Worm (Caenorhabditis elegans): ENCODE measurements around the gene srt-33.

DNA sequence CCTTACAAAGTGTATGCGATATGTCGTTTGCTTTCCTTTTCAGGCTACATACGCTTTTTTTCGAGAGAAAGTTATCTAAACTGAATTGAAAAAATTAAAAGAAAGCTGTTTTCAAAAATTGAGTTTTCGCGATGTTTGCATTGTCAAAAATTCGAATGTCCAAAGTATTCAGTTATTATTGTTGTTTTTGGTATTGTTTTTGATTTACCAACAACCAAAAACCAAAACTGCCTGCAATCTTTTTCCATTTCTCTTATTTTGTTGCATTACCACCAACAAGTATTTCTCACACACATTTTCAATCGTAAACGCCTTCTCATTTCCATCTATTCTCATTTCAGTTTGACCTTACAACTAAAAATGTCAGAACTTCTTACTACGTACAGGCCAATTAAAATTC, 49.1 kb upstream of the srt-33 start, which contains the start of gene pepm-1:
- TF ChIP-seq lin-39 (tag; optimal IDR thresholded peaks at IDR 0.05) (no peak), ZK546.5 (tag; optimal IDR thresholded peaks at IDR 0.05) (no peak), nhr-237 (tag; optimal IDR thresholded peaks at IDR 0.05) (no peak), zag-1 (tag; optimal IDR thresholded peaks at IDR 0.05) (no peak), snpc-4 (tag; optimal IDR thresholded peaks at IDR 0.05) (no peak), ztf-11 (tag; optimal IDR thresholded peaks at IDR 0.05) (no peak), elt-1 (tag; optimal IDR thresholded peaks at IDR 0.05) (no peak), nhr-10 (tag; optimal IDR thresholded peaks at IDR 0.05) (no peak), ama-1 (optimal IDR thresholded peaks at IDR 0.05) (no peak), alr-1 (tag; optimal IDR thresholded peaks at IDR 0.05) (no peak), nhr-6 (tag; optimal IDR thresholded peaks at IDR 0.05) (no peak), ceh-82 (tag; optimal IDR thresholded peaks at IDR 0.05) (no peak), unc-62 (GFP tag; optimal IDR thresholded peaks at IDR 0.05) (no peak), unc-55 (GFP tag; optimal IDR thresholded peaks at IDR 0.05) (no peak)

All from whole organism, L2 larva.